Worm (Caenorhabditis elegans) whole organism, L4 larva: ENCODE data around the gene C38H2.3.

Experiments used
- ZK546.5 ChIP-seq, 2 experiments: sonication (generic microtip); optimal IDR thresholded peaks; 2 replicates each; lab custom pipeline; 2017; ENCODE audit warnings: missing biosample characterization in 2 of 2, missing genetic modification characterization in 2 of 2
- aly-2 ChIP-seq: sonication (generic microtip); optimal IDR thresholded peaks from 2 replicates; lab custom pipeline; 2018; ENCODE audit warnings: missing biosample characterization, missing genetic modification characterization
- ceh-28 ChIP-seq: fragments of 150-350 bp; optimal IDR thresholded peaks from 2 replicates; lab custom pipeline; 2014; ENCODE audit warnings: missing biosample characterization, missing genetic modification reagents, missing genetic modification characterization
- hlh-30 ChIP-seq: sonication (generic microtip); optimal IDR thresholded peaks from 2 replicates; lab custom pipeline; 2017; ENCODE audit warnings: antibody characterized with exemption, mild to moderate bottlenecking, missing genetic modification characterization, missing compliant biosample characterization; ENCODE audit not compliant: insufficient read depth
- lim-7 ChIP-seq: fragments of 200-800 bp; sonication (Bioruptor generic); IDR thresholded peaks from 2 replicates; pipeline ENCODE4 v1.3.6; 2022; ENCODE audit warnings: missing genetic modification characterization, missing compliant biosample characterization
- lin-13 ChIP-seq: fragments of 150-350 bp; optimal IDR thresholded peaks from 2 replicates; lab custom pipeline; 2014; ENCODE audit warnings: missing biosample characterization, missing genetic modification reagents, missing genetic modification characterization
- lsy-2 ChIP-seq, 2 experiments: fragments of 150-350 bp in 1 of 2; sonication (generic microtip) in 1 of 2; optimal IDR thresholded peaks; 2 replicates each; lab custom pipeline; 2014 to 2017; ENCODE audit warnings: missing biosample characterization in 2 of 2, missing genetic modification characterization in 2 of 2
- nhr-237 ChIP-seq: sonication (generic microtip); optimal IDR thresholded peaks from 2 replicates; lab custom pipeline; 2017; ENCODE audit warnings: missing biosample characterization, missing genetic modification characterization
- unc-62 ChIP-seq, 3 experiments: fragments of 150-350 bp in 1 of 3; sonication (generic microtip); optimal IDR thresholded peaks in 2 of 3; peaks in 1 of 3; 1 replicate in 1 of 3; 2 replicates in 2 of 3; lab custom pipeline; 2014 to 2017; ENCODE audit warnings: missing biosample characterization in 3 of 3, missing genetic modification characterization in 3 of 3, missing genetic modification reagents in 3 of 3, missing genotype in 1 of 3

DNA sequence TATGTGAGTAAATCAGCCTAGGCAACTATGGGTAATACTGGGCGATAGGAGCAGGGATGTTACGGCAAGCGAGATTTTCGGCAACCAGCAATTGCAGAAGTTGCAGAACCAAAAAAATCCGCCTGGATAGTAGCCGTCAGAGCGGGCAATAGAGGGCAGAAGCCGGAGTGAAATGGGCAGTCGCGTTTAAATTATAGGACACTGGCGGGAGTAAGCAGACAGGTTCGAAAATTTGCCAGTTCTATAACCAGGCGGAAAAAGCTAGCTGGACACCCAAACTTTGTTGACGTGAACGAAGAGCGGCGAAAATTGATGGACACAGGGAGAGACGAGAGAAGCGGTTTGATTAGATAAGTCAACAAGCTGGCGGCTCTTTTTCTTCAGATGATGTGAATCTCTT is 26.5 kb downstream of the C38H2.3 start:
- TF ChIP-seq lin-13 (GFP tag; lab: Kevin White, UChicago) = no peak
- TF ChIP-seq unc-62 (GFP tag; optimal IDR thresholded peaks at IDR 0.05 in 1 of 2; lab: Kevin White, UChicago) = no peak
- TF ChIP-seq unc-62 (tag; optimal IDR thresholded peaks at IDR 0.05; lab: Kevin White, UChicago) = no peak
- TF ChIP-seq lsy-2 (tag; optimal IDR thresholded peaks at IDR 0.05; lab: Kevin White, UChicago) = no peak
- TF ChIP-seq hlh-30 = no peak
- TF ChIP-seq nhr-237 (tag; lab: Kevin White, UChicago) = no peak
- no peak for TF ChIP-seq ZK546.5 (tag; optimal IDR thresholded peaks at IDR 0.05; lab: Kevin White, UChicago)
- TF ChIP-seq aly-2 (tag; lab: Kevin White, UChicago) = no peak
- no peak for TF ChIP-seq lim-7
- no peak for TF ChIP-seq ceh-28
